Fruit fly (Drosophila melanogaster): ENCODE measurements around the gene fwe.

The fwe gene

dm6 chr3L:15816143-15816487 lies at the start of gene fwe:
TSS of gene fwe (minus strand) at chr3L:15816410.
- TF ChIP-seq ttk (optimal IDR thresholded peaks at IDR 0.05) = no peak
- TF ChIP-seq h (optimal IDR thresholded peaks at IDR 0.05) = no peak
- no peak for TF ChIP-seq Myc (optimal IDR thresholded peaks at IDR 0.05)
- no peak for TF ChIP-seq psq (optimal IDR thresholded peaks at IDR 0.05)
- no peak for TF ChIP-seq Sin3A (optimal IDR thresholded peaks at IDR 0.05)
- no peak for TF ChIP-seq insv (optimal IDR thresholded peaks at IDR 0.05)

dm6 chr3L:15856035-15856434 lies 39.8 kb upstream of the fwe start:
- no peak for TF ChIP-seq Myc (optimal IDR thresholded peaks at IDR 0.05)
- no peak for TF ChIP-seq Sin3A (optimal IDR thresholded peaks at IDR 0.05)
- no peak for TF ChIP-seq h (optimal IDR thresholded peaks at IDR 0.05)
- TF ChIP-seq psq (optimal IDR thresholded peaks at IDR 0.05) = no peak
- TF ChIP-seq ttk (optimal IDR thresholded peaks at IDR 0.05) = no peak

- TF ChIP-seq Myc (optimal IDR thresholded peaks at IDR 0.05) (no peak), Sin3A (optimal IDR thresholded peaks at IDR 0.05) (no peak), psq (optimal IDR thresholded peaks at IDR 0.05) (no peak)
Observed at dm6 chr3L:15847655-15848054, 31.4 kb upstream of the fwe start.

dm6 chr3L:15847224-15847623 lies 31.0 kb upstream of the fwe start:
- TF ChIP-seq Myc (optimal IDR thresholded peaks at IDR 0.05) (no peak), ttk (optimal IDR thresholded peaks at IDR 0.05) (no peak), Sin3A (optimal IDR thresholded peaks at IDR 0.05) (no peak), insv (optimal IDR thresholded peaks at IDR 0.05) (no peak), h (optimal IDR thresholded peaks at IDR 0.05) (no peak), psq (optimal IDR thresholded peaks at IDR 0.05) (no peak)

- TF ChIP-seq h (optimal IDR thresholded peaks at IDR 0.05) (no peak), ttk (optimal IDR thresholded peaks at IDR 0.05) (no peak), insv (optimal IDR thresholded peaks at IDR 0.05) (no peak), Myc (optimal IDR thresholded peaks at IDR 0.05) (no peak), psq (optimal IDR thresholded peaks at IDR 0.05) (no peak), Sin3A (optimal IDR thresholded peaks at IDR 0.05) (no peak)
Observed at dm6 chr3L:15844577-15844976, 28.4 kb upstream of the fwe start.

- TF ChIP-seq ttk (optimal IDR thresholded peaks at IDR 0.05) (no peak), Myc (optimal IDR thresholded peaks at IDR 0.05) (no peak), h (optimal IDR thresholded peaks at IDR 0.05) (no peak), insv (optimal IDR thresholded peaks at IDR 0.05) (no peak), Sin3A (optimal IDR thresholded peaks at IDR 0.05) (no peak), psq (optimal IDR thresholded peaks at IDR 0.05) (no peak)
Observed at dm6 chr3L:15843962-15844361, 27.8 kb upstream of the fwe start, which contains the start of gene meru. TSS of gene meru (minus strand) at chr3L:15844062.

dm6 chr3L:15837209-15837608 lies 21.0 kb upstream of the fwe start, which contains the start of gene CG15715:
TSS of gene CG15715 (minus strand) at chr3L:15837482.
- TF ChIP-seq Sin3A (optimal IDR thresholded peaks at IDR 0.05) = no peak

- TF ChIP-seq insv (optimal IDR thresholded peaks at IDR 0.05) = no peak
- no peak for TF ChIP-seq Myc (optimal IDR thresholded peaks at IDR 0.05)
- TF ChIP-seq h (optimal IDR thresholded peaks at IDR 0.05) = no peak
- TF ChIP-seq Sin3A (optimal IDR thresholded peaks at IDR 0.05) = no peak
- no peak for TF ChIP-seq psq (optimal IDR thresholded peaks at IDR 0.05)
- TF ChIP-seq ttk (optimal IDR thresholded peaks at IDR 0.05) = no peak
Observed at dm6 chr3L:15834877-15835555, 18.8 kb upstream of the fwe start, which contains the start of gene CG18081. TSS of gene CG18081 (minus strand) at chr3L:15835388.

- no peak for TF ChIP-seq h (optimal IDR thresholded peaks at IDR 0.05)
- TF ChIP-seq Myc (optimal IDR thresholded peaks at IDR 0.05) = no peak
- TF ChIP-seq insv (optimal IDR thresholded peaks at IDR 0.05) = no peak
- TF ChIP-seq Sin3A (optimal IDR thresholded peaks at IDR 0.05) = no peak
- no peak for TF ChIP-seq ttk (optimal IDR thresholded peaks at IDR 0.05)
- no peak for TF ChIP-seq psq (optimal IDR thresholded peaks at IDR 0.05)
Observed at dm6 chr3L:15832146-15832545, 15.9 kb upstream of the fwe start, which contains the start of gene CG12713. TSS of gene CG12713 (plus strand) at chr3L:15832464.

dm6 chr3L:15826985-15827635 lies 10.9 kb upstream of the fwe start:
- TF ChIP-seq psq (optimal IDR thresholded peaks at IDR 0.05) (no peak), ttk (optimal IDR thresholded peaks at IDR 0.05) (no peak), Sin3A (optimal IDR thresholded peaks at IDR 0.05) (no peak), insv (optimal IDR thresholded peaks at IDR 0.05) (no peak), h (optimal IDR thresholded peaks at IDR 0.05) (no peak), Myc (optimal IDR thresholded peaks at IDR 0.05) (no peak)

dm6 chr3L:15826347-15826984 lies 10.3 kb upstream of the fwe start, which contains the start of the genes DCP2 and dbo:
TSS of gene DCP2 (minus strand) at chr3L:15826423.
TSS of gene dbo (plus strand) at chr3L:15826888.
- no peak for TF ChIP-seq ttk (optimal IDR thresholded peaks at IDR 0.05)
- TF ChIP-seq Myc (optimal IDR thresholded peaks at IDR 0.05) = no peak
- no peak for TF ChIP-seq Sin3A (optimal IDR thresholded peaks at IDR 0.05)
- no peak for TF ChIP-seq insv (optimal IDR thresholded peaks at IDR 0.05)

- no peak for TF ChIP-seq Myc (optimal IDR thresholded peaks at IDR 0.05)
Observed at dm6 chr3L:15825493-15826209, 9.4 kb upstream of the fwe start.
